Comparison of ENCODE assay signal across 1 fruit fly cellular context in the genomic region with DNA sequence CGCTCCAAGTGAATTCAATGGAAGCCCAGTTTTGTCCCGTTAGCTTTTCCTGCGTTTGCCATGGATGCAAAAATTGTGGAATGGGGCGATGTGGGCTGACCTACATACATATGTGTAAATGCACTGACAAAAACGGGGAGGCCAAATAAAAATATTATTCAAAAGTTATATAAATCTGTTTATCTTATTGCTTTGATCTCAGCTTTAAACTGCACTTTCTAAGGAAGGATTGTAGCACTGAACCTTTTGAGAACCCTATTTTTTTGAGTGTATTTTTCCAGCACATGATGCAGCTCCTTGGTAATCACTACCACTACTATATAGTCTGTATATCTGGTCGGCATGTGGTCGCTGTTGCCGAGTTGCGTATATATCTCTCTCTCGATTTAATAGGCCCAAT.
TF ChIP-seq lines count a peak whose summit lies in the region.

No protein-coding gene starts in this region.

TF ChIP-seq in whole organism, embryonic, 481 proteins besides CTCF, POLR2A, EP300 and RAD21 (continued from another document and continues in another):
- TF ChIP-seq Adf1 (GFP tag; IDR thresholded peaks at IDR 0.05; lab: Robert Waterston, UW) = no peak
- no peak for TF ChIP-seq Nf-YB (GFP tag; optimal IDR thresholded peaks at IDR 0.05; lab: Kevin White, UChicago)
- no peak for TF ChIP-seq pb (GFP tag; optimal IDR thresholded peaks at IDR 0.05; lab: Kevin White, UChicago)
- TF ChIP-seq twi (tag; optimal IDR thresholded peaks at IDR 0.05; lab: Kevin White, UChicago) = no peak
- TF ChIP-seq gcm (GFP tag; optimal IDR thresholded peaks at IDR 0.05; lab: Kevin White, UChicago) = no peak
- peak; percentile 34 for TF ChIP-seq CG13424 (tag; optimal IDR thresholded peaks at IDR 0.05; lab: Kevin White, UChicago)
- no peak for TF ChIP-seq CG12744 (GFP tag; optimal IDR thresholded peaks at IDR 0.05; lab: Kevin White, UChicago)
- TF ChIP-seq dimm (GFP tag; IDR thresholded peaks at IDR 0.05; lab: Robert Waterston, UW) = no peak
- TF ChIP-seq B-H1 (GFP tag; IDR thresholded peaks at IDR 0.05; lab: Robert Waterston, UW) = peak; percentile 38; the same call in 1 of the 3 replicates
- TF ChIP-seq CG3163 (GFP tag; optimal IDR thresholded peaks at IDR 0.05; lab: Kevin White, UChicago) = no peak
- peak; percentile 25; the same call in 1 of the 2 replicates for TF ChIP-seq esg (GFP tag; conservative IDR thresholded peaks at IDR 0.05; lab: Robert Waterston, UW)
- no peak for TF ChIP-seq CG17912 (GFP tag; optimal IDR thresholded peaks at IDR 0.05; lab: Kevin White, UChicago)
- 0 out of 3 replicates have a peak, but pooled peaks have one; percentile 15 for TF ChIP-seq CG17361 (GFP tag; IDR thresholded peaks at IDR 0.05; lab: Robert Waterston, UW)
- no peak for TF ChIP-seq her (GFP tag; optimal IDR thresholded peaks at IDR 0.05; lab: Kevin White, UChicago)
- TF ChIP-seq CG2712 (tag; optimal IDR thresholded peaks at IDR 0.05; lab: Kevin White, UChicago) = no peak
- TF ChIP-seq CrebB (tag; optimal IDR thresholded peaks at IDR 0.05; lab: Kevin White, UChicago) = no peak
- TF ChIP-seq HLH54F (GFP tag; optimal IDR thresholded peaks at IDR 0.05; lab: Kevin White, UChicago) = no peak
- TF ChIP-seq ato (GFP tag; IDR thresholded peaks at IDR 0.05; lab: Robert Waterston, UW; ENCODE audit: partially characterized antibody) = no peak
- 0 out of 3 replicates have a peak, but pooled peaks have one; percentile 13 for TF ChIP-seq CG2889 (GFP tag; IDR thresholded peaks at IDR 0.05; lab: Robert Waterston, UW)
- TF ChIP-seq CG2678 (tag; optimal IDR thresholded peaks at IDR 0.05; lab: Kevin White, UChicago) = peak; percentile 60
- TF ChIP-seq trh (GFP tag; optimal IDR thresholded peaks at IDR 0.05; lab: Kevin White, UChicago) = no peak
- TF ChIP-seq lmd (GFP tag; IDR thresholded peaks at IDR 0.05; lab: Robert Waterston, UW) = peak; percentile 50
- TF ChIP-seq ro (GFP tag; IDR thresholded peaks at IDR 0.05; lab: Robert Waterston, UW) = no peak
- TF ChIP-seq chn (GFP tag; optimal IDR thresholded peaks at IDR 0.05; lab: Kevin White, UChicago) = no peak
- TF ChIP-seq CG12391 (tag; optimal IDR thresholded peaks at IDR 0.05; lab: Kevin White, UChicago) = no peak
- no peak for TF ChIP-seq TFAM (GFP tag; optimal IDR thresholded peaks at IDR 0.05; lab: Kevin White, UChicago)
- no peak for TF ChIP-seq Hsf (GFP tag; optimal IDR thresholded peaks at IDR 0.05; lab: Kevin White, UChicago)
- TF ChIP-seq gfzf (GFP tag; optimal IDR thresholded peaks at IDR 0.05; lab: Kevin White, UChicago) = no peak
- peak; percentile 44; the same call in 1 of the 2 replicates for TF ChIP-seq Awh (GFP tag; IDR thresholded peaks at IDR 0.05; lab: Robert Waterston, UW)
- no peak for TF ChIP-seq gce (GFP tag; IDR thresholded peaks at IDR 0.05; lab: Robert Waterston, UW)
- peak; percentile 40 for TF ChIP-seq CG3281 (GFP tag; optimal IDR thresholded peaks at IDR 0.05; lab: Kevin White, UChicago)
- no peak for TF ChIP-seq lov (optimal IDR thresholded peaks at IDR 0.05; lab: Kevin White, UChicago)
- no peak for TF ChIP-seq lov (GFP tag; IDR thresholded peaks at IDR 0.05; lab: Robert Waterston, UW)
- no peak for TF ChIP-seq odd (GFP tag; optimal IDR thresholded peaks at IDR 0.05; lab: Kevin White, UChicago)
- no peak for TF ChIP-seq Lhr (GFP tag; optimal IDR thresholded peaks at IDR 0.05; lab: Kevin White, UChicago)
- no peak for TF ChIP-seq slou (GFP tag; optimal IDR thresholded peaks at IDR 0.05; lab: Kevin White, UChicago)
- TF ChIP-seq CG30431 (GFP tag; optimal IDR thresholded peaks at IDR 0.05; lab: Kevin White, UChicago) = no peak
- no peak for TF ChIP-seq CG1529 (GFP tag; optimal IDR thresholded peaks at IDR 0.05; lab: Kevin White, UChicago)
- TF ChIP-seq Vsx1 (GFP tag; optimal IDR thresholded peaks at IDR 0.05; lab: Kevin White, UChicago) = no peak
- TF ChIP-seq Ssrp (tag; optimal IDR thresholded peaks at IDR 0.05; lab: Kevin White, UChicago) = peak; percentile 4
- peak; percentile 50 for TF ChIP-seq CG15269 (tag; optimal IDR thresholded peaks at IDR 0.05; lab: Kevin White, UChicago)
- TF ChIP-seq bcd (GFP tag; optimal IDR thresholded peaks at IDR 0.05; lab: Kevin White, UChicago) = peak; percentile 28
- no peak for TF ChIP-seq Tbp (GFP tag; optimal IDR thresholded peaks at IDR 0.05; lab: Kevin White, UChicago)
- TF ChIP-seq crp (GFP tag; optimal IDR thresholded peaks at IDR 0.05; lab: Kevin White, UChicago) = no peak
- TF ChIP-seq sim (GFP tag; IDR thresholded peaks at IDR 0.05; lab: Robert Waterston, UW) = no peak
- peak; percentile 24 for TF ChIP-seq zen (tag; optimal IDR thresholded peaks at IDR 0.05; lab: Kevin White, UChicago)
- TF ChIP-seq unpg (GFP tag; optimal IDR thresholded peaks at IDR 0.05; lab: Kevin White, UChicago) = peak; percentile 26
- peak; percentile 50 for TF ChIP-seq CG1024 (GFP tag; IDR thresholded peaks at IDR 0.05; lab: Robert Waterston, UW)
- no peak for TF ChIP-seq CG8944 (GFP tag; optimal IDR thresholded peaks at IDR 0.05; lab: Kevin White, UChicago)
- no peak for TF ChIP-seq CG9609 (GFP tag; optimal IDR thresholded peaks at IDR 0.05; lab: Kevin White, UChicago)
- TF ChIP-seq CG3726 (GFP tag; IDR thresholded peaks at IDR 0.05; lab: Robert Waterston, UW) = no peak
- no peak for TF ChIP-seq CG9876 (GFP tag; optimal IDR thresholded peaks at IDR 0.05; lab: Kevin White, UChicago)
- TF ChIP-seq dan (GFP tag; IDR thresholded peaks at IDR 0.05; lab: Robert Waterston, UW) = no peak
- no peak for TF ChIP-seq salm (tag; optimal IDR thresholded peaks at IDR 0.05; lab: Kevin White, UChicago)
- TF ChIP-seq Atf6 (GFP tag; IDR thresholded peaks at IDR 0.05; lab: Robert Waterston, UW) = peak; percentile 61
- no peak for TF ChIP-seq gsb (GFP tag; IDR thresholded peaks at IDR 0.05; lab: Robert Waterston, UW)
- TF ChIP-seq Aef1 (GFP tag; IDR thresholded peaks at IDR 0.05; lab: Robert Waterston, UW) = peak; percentile 47; the same call in 2 of the 3 replicates
- TF ChIP-seq CG10565 (GFP tag; optimal IDR thresholded peaks at IDR 0.05; lab: Kevin White, UChicago) = no peak
- no peak for TF ChIP-seq MTF-1 (GFP tag; optimal IDR thresholded peaks at IDR 0.05; lab: Kevin White, UChicago; ENCODE audit: borderline replicate concordance)
- TF ChIP-seq CG31388 (GFP tag; optimal IDR thresholded peaks at IDR 0.05; lab: Kevin White, UChicago) = no peak
- TF ChIP-seq fd64A (GFP tag; optimal IDR thresholded peaks at IDR 0.05; lab: Kevin White, UChicago) = no peak
- 0 out of 2 replicates have a peak, but pooled peaks have one; percentile 6 for TF ChIP-seq ham (GFP tag; IDR thresholded peaks at IDR 0.05; lab: Robert Waterston, UW)
- TF ChIP-seq CG17612 (GFP tag; IDR thresholded peaks at IDR 0.05; lab: Robert Waterston, UW) = 0 out of 2 replicates have a peak, but pooled peaks have one; percentile 32
- 0 out of 2 replicates have a peak, but pooled peaks have one; percentile 45 for TF ChIP-seq ttk (GFP tag; IDR thresholded peaks at IDR 0.05; lab: Robert Waterston, UW)
- no peak for TF ChIP-seq CG4617 (GFP tag; optimal IDR thresholded peaks at IDR 0.05; lab: Kevin White, UChicago; ENCODE audit: borderline replicate concordance)
- no peak for TF ChIP-seq al (GFP tag; IDR thresholded peaks at IDR 0.05; lab: Robert Waterston, UW)
- TF ChIP-seq HLHmδ (GFP tag; optimal IDR thresholded peaks at IDR 0.05; lab: Kevin White, UChicago) = no peak
- no peak for TF ChIP-seq pita (GFP tag; optimal IDR thresholded peaks at IDR 0.05; lab: Kevin White, UChicago)
- no peak for TF ChIP-seq Six4 (GFP tag; optimal IDR thresholded peaks at IDR 0.05; lab: Kevin White, UChicago)
- no peak for TF ChIP-seq CG12299 (tag; optimal IDR thresholded peaks at IDR 0.05; lab: Kevin White, UChicago)
- no peak for TF ChIP-seq lbe (GFP tag; optimal IDR thresholded peaks at IDR 0.05; lab: Kevin White, UChicago)
- TF ChIP-seq da (GFP tag; optimal IDR thresholded peaks at IDR 0.05; lab: Kevin White, UChicago) = no peak
- TF ChIP-seq caup (GFP tag; optimal IDR thresholded peaks at IDR 0.05; lab: Kevin White, UChicago; ENCODE audit: severe bottlenecking) = no peak
- no peak for TF ChIP-seq pfk (GFP tag; optimal IDR thresholded peaks at IDR 0.05; lab: Kevin White, UChicago)
- no peak for TF ChIP-seq zf30C (GFP tag; optimal IDR thresholded peaks at IDR 0.05; lab: Kevin White, UChicago)
- no peak for TF ChIP-seq NC2β (GFP tag; optimal IDR thresholded peaks at IDR 0.05; lab: Kevin White, UChicago)
- no peak for TF ChIP-seq D19B (GFP tag; optimal IDR thresholded peaks at IDR 0.05; lab: Kevin White, UChicago)
- TF ChIP-seq CG4730 (GFP tag; IDR thresholded peaks at IDR 0.05; lab: Robert Waterston, UW) = no peak
- 0 out of 3 replicates have a peak, but pooled peaks have one; percentile 30 for TF ChIP-seq CG11093 (GFP tag; IDR thresholded peaks at IDR 0.05; lab: Robert Waterston, UW)
- peak; percentile 46 for TF ChIP-seq ind (GFP tag; optimal IDR thresholded peaks at IDR 0.05; lab: Kevin White, UChicago)
- no peak for TF ChIP-seq knrl (GFP tag; IDR thresholded peaks at IDR 0.05; lab: Robert Waterston, UW; ENCODE audit: partially characterized antibody)
- no peak for TF ChIP-seq BEAF-32 (GFP tag; optimal IDR thresholded peaks at IDR 0.05; lab: Kevin White, UChicago)
- no peak for TF ChIP-seq CG30020 (tag; optimal IDR thresholded peaks at IDR 0.05; lab: Kevin White, UChicago)
- TF ChIP-seq pho (GFP tag; optimal IDR thresholded peaks at IDR 0.05; lab: Kevin White, UChicago) = no peak
- TF ChIP-seq Nf-YC (tag; optimal IDR thresholded peaks at IDR 0.05; lab: Kevin White, UChicago) = no peak
- no peak for TF ChIP-seq Max (GFP tag; optimal IDR thresholded peaks at IDR 0.05; lab: Kevin White, UChicago)
- TF ChIP-seq pros (GFP tag; optimal IDR thresholded peaks at IDR 0.05; lab: Kevin White, UChicago) = no peak
- TF ChIP-seq Xbp1 (GFP tag; optimal IDR thresholded peaks at IDR 0.05; lab: Kevin White, UChicago) = peak; percentile 32
- TF ChIP-seq CG14667 (GFP tag; IDR thresholded peaks at IDR 0.05; lab: Robert Waterston, UW) = no peak; the same call in 1 of the 2 replicates
- TF ChIP-seq CG18262 (tag; optimal IDR thresholded peaks at IDR 0.05; lab: Kevin White, UChicago) = no peak
- TF ChIP-seq disco-r (GFP tag; optimal IDR thresholded peaks at IDR 0.05; lab: Kevin White, UChicago) = no peak
- TF ChIP-seq CG32532 (GFP tag; IDR thresholded peaks at IDR 0.05; lab: Robert Waterston, UW) = peak; percentile 63; the same call in 1 of the 2 replicates
- 0 out of 2 replicates have a peak, but pooled peaks have one; percentile 19 for TF ChIP-seq danr (GFP tag; IDR thresholded peaks at IDR 0.05; lab: Robert Waterston, UW)
- no peak for TF ChIP-seq jigr1 (GFP tag; IDR thresholded peaks at IDR 0.05; lab: Robert Waterston, UW)
- no peak for TF ChIP-seq CG11398 (GFP tag; optimal IDR thresholded peaks at IDR 0.05; lab: Kevin White, UChicago)
- TF ChIP-seq zen2 (GFP tag; IDR thresholded peaks at IDR 0.05; lab: Robert Waterston, UW; ENCODE audit: partially characterized antibody) = no peak
- TF ChIP-seq CG14710 (tag; optimal IDR thresholded peaks at IDR 0.05; lab: Kevin White, UChicago) = peak; percentile 5
- no peak for TF ChIP-seq tup (GFP tag; optimal IDR thresholded peaks at IDR 0.05; lab: Kevin White, UChicago)
- TF ChIP-seq CG12219 (GFP tag; optimal IDR thresholded peaks at IDR 0.05; lab: Kevin White, UChicago) = no peak
- TF ChIP-seq bbx (GFP tag; IDR thresholded peaks at IDR 0.05; lab: Robert Waterston, UW; ENCODE audit: partially characterized antibody) = no peak
- no peak for TF ChIP-seq insv (GFP tag; optimal IDR thresholded peaks at IDR 0.05; lab: Kevin White, UChicago)
- 0 out of 3 replicates have a peak, but pooled peaks have one; percentile 4 for TF ChIP-seq C15 (GFP tag; IDR thresholded peaks at IDR 0.05; lab: Robert Waterston, UW)
- TF ChIP-seq Dek (tag; optimal IDR thresholded peaks at IDR 0.05; lab: Kevin White, UChicago) = no peak
- TF ChIP-seq wek (GFP tag; optimal IDR thresholded peaks at IDR 0.05; lab: Kevin White, UChicago) = no peak
- TF ChIP-seq ase (GFP tag; IDR thresholded peaks at IDR 0.05; lab: Robert Waterston, UW) = peak; percentile 57; the same call in 2 of the 3 replicates
- no peak for TF ChIP-seq CG8089 (GFP tag; optimal IDR thresholded peaks at IDR 0.05; lab: Kevin White, UChicago)
- TF ChIP-seq Usf (GFP tag; optimal IDR thresholded peaks at IDR 0.05; lab: Kevin White, UChicago) = no peak
- TF ChIP-seq usp (GFP tag; optimal IDR thresholded peaks at IDR 0.05; lab: Kevin White, UChicago) = no peak
- TF ChIP-seq emc (GFP tag; optimal IDR thresholded peaks at IDR 0.05; lab: Kevin White, UChicago) = no peak
- TF ChIP-seq CG17385 (GFP tag; optimal IDR thresholded peaks at IDR 0.05; lab: Kevin White, UChicago) = no peak
- peak; percentile 62 for TF ChIP-seq slbo (GFP tag; IDR thresholded peaks at IDR 0.05; lab: Robert Waterston, UW)
- no peak for TF ChIP-seq CG8765 (GFP tag; IDR thresholded peaks at IDR 0.05; lab: Robert Waterston, UW)
- no peak for TF ChIP-seq Dll (GFP tag; IDR thresholded peaks at IDR 0.05; lab: Robert Waterston, UW; ENCODE audit: partially characterized antibody)
- peak; percentile 62; the same call in 1 of the 3 replicates for TF ChIP-seq CG11695 (GFP tag; IDR thresholded peaks at IDR 0.05; lab: Robert Waterston, UW)
- no peak for TF ChIP-seq CG8388 (GFP tag; optimal IDR thresholded peaks at IDR 0.05; lab: Kevin White, UChicago)
- TF ChIP-seq CG34376 (GFP tag; optimal IDR thresholded peaks at IDR 0.05; lab: Kevin White, UChicago) = no peak
- TF ChIP-seq Dip3 (GFP tag; optimal IDR thresholded peaks at IDR 0.05; lab: Kevin White, UChicago) = no peak
- TF ChIP-seq vnd (GFP tag; IDR thresholded peaks at IDR 0.05; lab: Robert Waterston, UW; ENCODE audit: partially characterized antibody) = no peak
- no peak for TF ChIP-seq CG10431 (GFP tag; optimal IDR thresholded peaks at IDR 0.05; lab: Kevin White, UChicago)
- TF ChIP-seq Abd-B (GFP tag; optimal IDR thresholded peaks at IDR 0.05; lab: Kevin White, UChicago) = peak; percentile 19
- no peak for TF ChIP-seq CG33213 (GFP tag; optimal IDR thresholded peaks at IDR 0.05; lab: Kevin White, UChicago)
- no peak for TF ChIP-seq Dp (GFP tag; optimal IDR thresholded peaks at IDR 0.05; lab: Kevin White, UChicago)
- peak; percentile 52; the same call in 1 of the 3 replicates for TF ChIP-seq so (GFP tag; IDR thresholded peaks at IDR 0.05; lab: Robert Waterston, UW)
- TF ChIP-seq Antp (GFP tag; optimal IDR thresholded peaks at IDR 0.05; lab: Kevin White, UChicago) = no peak
- peak; percentile 26 for TF ChIP-seq nau (GFP tag; optimal IDR thresholded peaks at IDR 0.05; lab: Kevin White, UChicago)
- TF ChIP-seq nerfin-1 (tag; optimal IDR thresholded peaks at IDR 0.05; lab: Kevin White, UChicago) = no peak
- no peak for TF ChIP-seq CG11696 (GFP tag; IDR thresholded peaks at IDR 0.05; lab: Robert Waterston, UW)
- peak; percentile 7 to 34 for TF ChIP-seq dpn (GFP tag; optimal IDR thresholded peaks at IDR 0.05; lab: Kevin White, UChicago)
